Worm (Caenorhabditis elegans): Measurements from ENCODE around the gene dao-2.

dao-2 gene

DNA sequence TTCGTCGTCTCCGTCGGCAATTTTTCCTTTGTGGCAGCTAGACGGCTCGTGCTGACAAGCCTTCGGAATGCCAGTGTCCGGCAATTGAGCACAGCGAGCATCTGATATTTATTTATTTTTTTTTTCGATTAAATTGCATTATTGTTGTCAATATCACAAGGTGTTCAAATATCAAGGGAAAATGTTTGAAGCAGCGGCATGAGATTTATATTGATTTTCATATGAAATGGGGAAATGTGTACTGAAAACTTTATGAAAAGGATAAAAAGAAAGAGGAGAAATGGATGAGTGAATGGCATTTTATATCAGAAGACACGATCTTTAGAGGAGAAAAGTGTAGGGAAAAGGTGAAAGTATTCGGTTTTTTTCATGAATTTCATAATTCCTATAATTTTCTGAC is 39.8 kb downstream of the dao-2 start, which contains the start of gene coa-3:
TSS of gene coa-3 (minus strand) at position 101 of the 400 bp plus-strand sequence.
- TF ChIP-seq unc-39 (tag; optimal IDR thresholded peaks at IDR 0.05): no peak
- TF ChIP-seq blmp-1 (tag; optimal IDR thresholded peaks at IDR 0.05; ENCODE audit: insufficient read depth): no peak
- no peak for TF ChIP-seq sem-4 (tag; optimal IDR thresholded peaks at IDR 0.05)
- no peak for TF ChIP-seq ZK546.5 (tag; optimal IDR thresholded peaks at IDR 0.05)
- TF ChIP-seq elt-3 (tag; optimal IDR thresholded peaks at IDR 0.05): no peak
- TF ChIP-seq dmd-4 (tag; optimal IDR thresholded peaks at IDR 0.05): no peak

DNA sequence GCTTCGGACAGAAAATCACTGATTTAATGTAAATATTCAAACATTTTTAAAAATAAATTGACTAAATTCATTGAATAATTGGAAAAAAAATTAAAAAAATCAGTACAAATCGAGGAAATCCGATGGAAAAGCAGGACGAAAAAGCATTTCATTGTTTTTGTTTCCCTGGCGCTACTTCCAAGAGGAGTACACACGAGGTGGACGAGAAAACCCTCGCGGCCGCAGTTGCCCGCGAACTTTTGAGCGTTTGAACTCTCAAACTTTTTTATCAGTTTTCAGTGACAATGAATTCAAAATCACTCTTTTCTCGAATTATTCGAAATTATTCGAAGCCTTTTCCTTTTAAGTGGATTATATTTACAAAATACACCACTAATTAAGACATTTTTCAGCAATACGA is 40.3 kb downstream of the dao-2 start, which contains the start of gene F35D11.4:
TSS of gene F35D11.4 (plus strand) at position 393 of the 400 bp plus-strand sequence.
- TF ChIP-seq sma-3 (GFP tag; optimal IDR thresholded peaks at IDR 0.05): peak; percentile 87
- peak; percentile 54 for TF ChIP-seq lin-13 (GFP tag; optimal IDR thresholded peaks at IDR 0.05)
- no peak for TF ChIP-seq egl-27 (tag; optimal IDR thresholded peaks at IDR 0.05)
- TF ChIP-seq sem-4 (tag; optimal IDR thresholded peaks at IDR 0.05): peak; percentile 57
- peak; percentile 72 for TF ChIP-seq nhr-25 (tag; optimal IDR thresholded peaks at IDR 0.05)
- TF ChIP-seq nhr-129 (tag; optimal IDR thresholded peaks at IDR 0.05): peak; percentile 49
- TF ChIP-seq gmeb-1 (tag; optimal IDR thresholded peaks at IDR 0.05): peak; percentile 88
- TF ChIP-seq crh-2 (tag; optimal IDR thresholded peaks at IDR 0.05): peak; percentile 68
- TF ChIP-seq unc-39 (tag; optimal IDR thresholded peaks at IDR 0.05): no peak
- peak; percentile 76 for TF ChIP-seq F13H6.1 (tag; optimal IDR thresholded peaks at IDR 0.05)
- TF ChIP-seq sma-9 (GFP tag; optimal IDR thresholded peaks at IDR 0.05): peak; percentile 78
- no peak for TF ChIP-seq sma-9 (tag; optimal IDR thresholded peaks at IDR 0.05)
- no peak for TF ChIP-seq ceh-16 (tag; optimal IDR thresholded peaks at IDR 0.05)
- peak; percentile 42 to 81 for TF ChIP-seq lsy-2 (tag; optimal IDR thresholded peaks at IDR 0.05)
- TF ChIP-seq mab-5 (tag; optimal IDR thresholded peaks at IDR 0.05): peak; percentile 6
- TF ChIP-seq nhr-21 (tag; optimal IDR thresholded peaks at IDR 0.05): peak; percentile 47
- TF ChIP-seq elt-1 (tag; optimal IDR thresholded peaks at IDR 0.05): no peak
- TF ChIP-seq unc-55 (GFP tag; optimal IDR thresholded peaks at IDR 0.05): peak; percentile 80
- peak; percentile 8 for TF ChIP-seq lin-11 (tag; optimal IDR thresholded peaks at IDR 0.05)
- TF ChIP-seq fos-1 (tag; optimal IDR thresholded peaks at IDR 0.05): peak; percentile 72
- no peak for TF ChIP-seq unc-62 (GFP tag; optimal IDR thresholded peaks at IDR 0.05)
- peak; percentile 58 for TF ChIP-seq snpc-4 (tag; optimal IDR thresholded peaks at IDR 0.05)
- TF ChIP-seq R02D3.7 (tag; optimal IDR thresholded peaks at IDR 0.05): no peak
- TF ChIP-seq nhr-23 (tag; optimal IDR thresholded peaks at IDR 0.05): no peak
- TF ChIP-seq peb-1 (tag; optimal IDR thresholded peaks at IDR 0.05): no peak
- peak; percentile 72 for TF ChIP-seq C34F6.9 (tag; optimal IDR thresholded peaks at IDR 0.05)
- TF ChIP-seq nhr-237 (tag; optimal IDR thresholded peaks at IDR 0.05): no peak
- no peak for TF ChIP-seq mdl-1 (tag; optimal IDR thresholded peaks at IDR 0.05)
- no peak for TF ChIP-seq ztf-11 (tag; optimal IDR thresholded peaks at IDR 0.05)

DNA sequence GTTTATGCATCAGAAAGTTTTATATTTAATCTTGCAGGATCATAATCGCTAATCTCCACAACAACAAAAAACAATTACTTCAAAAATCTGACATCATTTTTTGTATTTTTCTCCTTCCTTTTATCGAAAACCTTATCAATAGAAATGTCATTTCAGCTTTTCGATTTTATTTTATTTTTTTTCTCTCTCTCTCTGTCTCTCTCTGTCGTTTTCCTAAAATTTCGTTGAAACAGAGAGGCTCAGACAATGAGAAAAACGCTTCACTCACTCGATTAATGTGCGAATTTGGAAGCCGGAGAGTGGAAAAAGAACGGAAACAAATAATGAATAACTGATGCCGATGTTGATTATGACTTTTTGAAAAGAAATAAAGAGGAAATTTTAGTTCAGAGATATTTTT is 41.4 kb downstream of the dao-2 start:
- peak; percentile 33 for TF ChIP-seq C34F6.9 (tag; optimal IDR thresholded peaks at IDR 0.05)
- TF ChIP-seq Y55F3AM.14 (GFP tag; optimal IDR thresholded peaks at IDR 0.05): no peak
- peak in 1 of 2 experiments; percentile 28 for TF ChIP-seq lsy-2 (tag; optimal IDR thresholded peaks at IDR 0.05)
- TF ChIP-seq elt-3 (tag; optimal IDR thresholded peaks at IDR 0.05): no peak
- TF ChIP-seq ZK546.5 (tag; optimal IDR thresholded peaks at IDR 0.05): no peak
- no peak for TF ChIP-seq ztf-1 (GFP tag; conservative IDR thresholded peaks at IDR 0.05)
- no peak for TF ChIP-seq mdl-1 (tag; optimal IDR thresholded peaks at IDR 0.05)
- peak; percentile 52 for TF ChIP-seq unc-55 (GFP tag; optimal IDR thresholded peaks at IDR 0.05)
- no peak for TF ChIP-seq R02D3.7 (tag; optimal IDR thresholded peaks at IDR 0.05)
- TF ChIP-seq unc-39 (tag; optimal IDR thresholded peaks at IDR 0.05): no peak
- no peak for TF ChIP-seq sma-9 (GFP tag; optimal IDR thresholded peaks at IDR 0.05)
- no peak for TF ChIP-seq sma-9 (tag; optimal IDR thresholded peaks at IDR 0.05)
- TF ChIP-seq sma-3 (GFP tag; optimal IDR thresholded peaks at IDR 0.05): no peak
- peak; percentile 92 for TF ChIP-seq fos-1 (tag; optimal IDR thresholded peaks at IDR 0.05)
- peak; percentile 52 for TF ChIP-seq crh-2 (tag; optimal IDR thresholded peaks at IDR 0.05)
- peak; percentile 70 for TF ChIP-seq skn-1 (tag; optimal IDR thresholded peaks at IDR 0.05)
- no peak for TF ChIP-seq sem-4 (tag; optimal IDR thresholded peaks at IDR 0.05)
- no peak for TF ChIP-seq nhr-129 (tag; optimal IDR thresholded peaks at IDR 0.05)
- no peak for TF ChIP-seq elt-1 (tag; optimal IDR thresholded peaks at IDR 0.05)

DNA sequence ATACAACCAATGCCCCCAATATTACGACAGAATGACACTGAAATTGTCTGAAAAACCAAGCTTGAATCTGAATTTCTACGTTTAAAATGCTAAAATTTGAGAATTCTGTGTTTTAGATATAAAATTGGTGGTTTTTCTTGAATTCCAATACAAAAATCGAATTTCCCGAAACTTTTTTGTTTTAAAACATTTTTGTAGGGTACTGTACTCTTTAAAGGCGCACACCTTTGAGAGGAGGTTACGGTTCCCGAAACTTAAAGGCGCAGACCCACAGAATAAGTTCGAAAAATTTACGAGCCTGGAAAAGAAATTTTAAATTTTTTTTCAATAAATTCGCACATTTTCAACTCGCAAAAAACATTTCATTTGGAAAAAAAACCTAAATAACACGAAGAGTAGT is 41.9 kb downstream of the dao-2 start:
- TF ChIP-seq lsy-2 (tag; optimal IDR thresholded peaks at IDR 0.05): no peak
- TF ChIP-seq elt-1 (tag; optimal IDR thresholded peaks at IDR 0.05): no peak
- TF ChIP-seq Y55F3AM.14 (GFP tag; optimal IDR thresholded peaks at IDR 0.05): no peak
- TF ChIP-seq fos-1 (tag; optimal IDR thresholded peaks at IDR 0.05): no peak
- TF ChIP-seq snpc-4 (tag; optimal IDR thresholded peaks at IDR 0.05): no peak
- no peak for TF ChIP-seq ama-1 (optimal IDR thresholded peaks at IDR 0.05)
- no peak for TF ChIP-seq sma-3 (GFP tag; optimal IDR thresholded peaks at IDR 0.05)
- no peak for TF ChIP-seq ZK546.5 (tag; optimal IDR thresholded peaks at IDR 0.05)
- no peak for TF ChIP-seq mdl-1 (tag; optimal IDR thresholded peaks at IDR 0.05)
- no peak for TF ChIP-seq unc-55 (GFP tag; optimal IDR thresholded peaks at IDR 0.05)
- TF ChIP-seq nhr-6 (tag; optimal IDR thresholded peaks at IDR 0.05): no peak
- TF ChIP-seq C34F6.9 (tag; optimal IDR thresholded peaks at IDR 0.05): no peak
- no peak for TF ChIP-seq blmp-1 (tag; optimal IDR thresholded peaks at IDR 0.05; ENCODE audit: insufficient read depth)
- no peak for TF ChIP-seq crh-2 (tag; optimal IDR thresholded peaks at IDR 0.05)
- no peak for TF ChIP-seq ceh-82 (tag; optimal IDR thresholded peaks at IDR 0.05)
- no peak for TF ChIP-seq unc-39 (tag; optimal IDR thresholded peaks at IDR 0.05)
- no peak for TF ChIP-seq ztf-1 (GFP tag; conservative IDR thresholded peaks at IDR 0.05)
